Worm (Caenorhabditis elegans) whole organism, L1 larva: Measurements from ENCODE around the gene F28B12.1.

ENCODE experiments used
- C16A3.4 ChIP-seq: fragments of 150-350 bp; optimal IDR thresholded peaks from 2 replicates; lab custom pipeline; 2014; ENCODE audit warnings: missing biosample characterization, missing genetic modification characterization
- blmp-1 ChIP-seq: fragments of 150-350 bp; optimal IDR thresholded peaks from 2 replicates; lab custom pipeline; 2014; ENCODE audit warnings: missing biosample characterization, missing genetic modification characterization
- ceh-8 ChIP-seq: fragments of 200-800 bp; sonication (Bioruptor generic); optimal IDR thresholded peaks from 2 replicates; lab custom pipeline; 2018; ENCODE audit warnings: mild to moderate bottlenecking, missing genetic modification characterization, moderate library complexity, missing compliant biosample characterization
- dpl-1 ChIP-seq, 3 experiments: fragments of 150-350 bp in 2 of 3; sonication (generic microtip) in 1 of 3; optimal IDR thresholded peaks; 2 replicates each; lab custom pipeline; 2014 to 2017; ENCODE audit warnings: missing biosample characterization in 3 of 3, missing genetic modification characterization in 3 of 3, missing genetic modification reagents in 3 of 3
- dsc-1 ChIP-seq: sonication (generic microtip); optimal IDR thresholded peaks from 2 replicates; lab custom pipeline; 2016; ENCODE audit warnings: mild to moderate bottlenecking, missing genetic modification characterization, missing compliant biosample characterization
- efl-1 ChIP-seq, 4 experiments: fragments of 150-350 bp; optimal IDR thresholded peaks in 3 of 4; peaks in 1 of 4; 1 replicate in 1 of 4; 2 replicates in 3 of 4; lab custom pipeline; 2014; ENCODE audit warnings: missing biosample characterization in 2 of 4, missing genetic modification characterization in 2 of 4, missing genetic modification reagents in 2 of 4
- egl-13 ChIP-seq: sonication (generic microtip); optimal IDR thresholded peaks from 2 replicates; lab custom pipeline; 2016; ENCODE audit warnings: missing genotype, missing genetic modification reagents, missing genetic modification characterization, missing compliant biosample characterization
- elt-2 ChIP-seq: sonication (generic microtip); optimal IDR thresholded peaks from 2 replicates; lab custom pipeline; 2016; ENCODE audit warnings: missing genetic modification characterization, mild to moderate bottlenecking, inconsistent platforms, missing compliant biosample characterization, missing genetic modification reagents
- elt-3 ChIP-seq, 6 experiments: fragments of 150-350 bp in 1 of 6; sonication (generic microtip); optimal IDR thresholded peaks; 2 replicates each; lab custom pipeline; 2017 to 2018; ENCODE audit warnings: missing biosample characterization in 6 of 6, missing genetic modification characterization in 6 of 6, inconsistent platforms in 1 of 6
- ets-5 ChIP-seq: fragments of 200-800 bp; sonication (Bioruptor generic); IDR thresholded peaks from 2 replicates; pipeline ENCODE4 v1.3.6; 2022; ENCODE audit warnings: missing genetic modification characterization, missing compliant biosample characterization
- grh-1 ChIP-seq: fragments of 200-800 bp; sonication (Bioruptor generic); IDR thresholded peaks from 2 replicates; pipeline ENCODE4 v1.3.6; 2022; ENCODE audit warnings: missing genetic modification reagents, missing genetic modification characterization, missing compliant biosample characterization
- hlh-4 ChIP-seq: sonication (generic microtip); optimal IDR thresholded peaks from 2 replicates; lab custom pipeline; 2016; ENCODE audit warnings: mild to moderate bottlenecking, missing genetic modification characterization, missing compliant biosample characterization
- lin-14 ChIP-seq: fragments of 200-800 bp; sonication (Bioruptor generic); optimal IDR thresholded peaks from 2 replicates; lab custom pipeline; 2018; ENCODE audit warnings: mild to moderate bottlenecking, missing genetic modification characterization, moderate library complexity, missing compliant biosample characterization
- lin-15B ChIP-seq: fragments of 150-350 bp; sonication (generic microtip); optimal IDR thresholded peaks from 3 replicates; lab custom pipeline; 2014; ENCODE audit warnings: missing biosample characterization, missing genetic modification characterization
- lin-35 ChIP-seq, 2 experiments: fragments of 150-350 bp; optimal IDR thresholded peaks; 2 replicates each; lab custom pipeline; 2014; ENCODE audit warnings: missing biosample characterization in 2 of 2, missing genetic modification characterization in 2 of 2, missing genetic modification reagents in 2 of 2
- lin-39 ChIP-seq: fragments of 150-350 bp; optimal IDR thresholded peaks from 2 replicates; lab custom pipeline; 2014; ENCODE audit warnings: missing biosample characterization, missing genetic modification reagents, missing genetic modification characterization
- lsy-2 ChIP-seq, 2 experiments: fragments of 150-350 bp; optimal IDR thresholded peaks; 2 replicates each; lab custom pipeline; 2014; ENCODE audit warnings: missing biosample characterization in 2 of 2, missing genetic modification characterization in 2 of 2
- mab-9 ChIP-seq: fragments of 200-800 bp; sonication (Bioruptor generic); IDR thresholded peaks from 2 replicates; pipeline ENCODE4 v1.3.6; 2022; ENCODE audit warnings: missing genetic modification reagents, missing genetic modification characterization, missing compliant biosample characterization
- mdl-1 ChIP-seq, 2 experiments: fragments of 150-350 bp; optimal IDR thresholded peaks; 2 replicates each; lab custom pipeline; 2014 to 2017; ENCODE audit warnings: missing biosample characterization in 2 of 2, missing genetic modification characterization in 2 of 2, inconsistent platforms in 1 of 2
- mep-1 ChIP-seq: fragments of 150-350 bp; optimal IDR thresholded peaks from 2 replicates; lab custom pipeline; 2014; ENCODE audit warnings: missing biosample characterization, missing genetic modification characterization
- nhr-19 ChIP-seq: fragments of 200-800 bp; sonication (Bioruptor generic); conservative IDR thresholded peaks from 2 replicates; pipeline ENCODE4 v1.3.6; 2022; ENCODE audit warnings: missing genetic modification characterization, missing compliant biosample characterization
- nhr-20 ChIP-seq: sonication (generic microtip); optimal IDR thresholded peaks from 2 replicates; lab custom pipeline; 2016; ENCODE audit warnings: mild to moderate bottlenecking, missing genetic modification characterization, missing compliant biosample characterization
- nhr-237 ChIP-seq: fragments of 150-350 bp; optimal IDR thresholded peaks from 2 replicates; lab custom pipeline; 2014; ENCODE audit warnings: missing biosample characterization, missing genetic modification characterization
- nhr-47 ChIP-seq: sonication (generic microtip); optimal IDR thresholded peaks from 2 replicates; lab custom pipeline; 2016; ENCODE audit warnings: mild to moderate bottlenecking, missing genetic modification characterization, moderate library complexity, missing compliant biosample characterization
- nhr-71 ChIP-seq: sonication (generic microtip); optimal IDR thresholded peaks from 2 replicates; lab custom pipeline; 2016; ENCODE audit warnings: mild to moderate bottlenecking, missing genetic modification characterization, moderate library complexity, missing compliant biosample characterization
- nhr-85 ChIP-seq: sonication (generic microtip); peaks from one replicate; lab custom pipeline; 2016; ENCODE audit warnings: missing genetic modification characterization, inconsistent platforms, missing compliant biosample characterization
- nhr-90 ChIP-seq: sonication (generic microtip); optimal IDR thresholded peaks from 2 replicates; lab custom pipeline; 2016; ENCODE audit warnings: mild to moderate bottlenecking, missing genetic modification characterization, missing compliant biosample characterization; ENCODE audit not compliant: poor library complexity
- rnt-1 ChIP-seq: sonication (generic microtip); optimal IDR thresholded peaks from 2 replicates; lab custom pipeline; 2016; ENCODE audit warnings: mild to moderate bottlenecking, missing genetic modification characterization, moderate library complexity, missing compliant biosample characterization
- snu-23 ChIP-seq: sonication (generic microtip); optimal IDR thresholded peaks from 2 replicates; lab custom pipeline; 2016; ENCODE audit warnings: missing genetic modification characterization, missing compliant biosample characterization
- sox-4 ChIP-seq: sonication (generic microtip); optimal IDR thresholded peaks from 2 replicates; lab custom pipeline; 2016; ENCODE audit warnings: missing genetic modification characterization, missing compliant biosample characterization
- sptf-1 ChIP-seq: fragments of 150-350 bp; optimal IDR thresholded peaks from 2 replicates; lab custom pipeline; 2014; ENCODE audit warnings: missing biosample characterization, missing genetic modification characterization
- tbx-2 ChIP-seq: sonication (generic microtip); optimal IDR thresholded peaks from 2 replicates; lab custom pipeline; 2016; ENCODE audit warnings: missing genetic modification characterization, missing compliant biosample characterization
- tlp-1 ChIP-seq: fragments of 150-350 bp; optimal IDR thresholded peaks from 2 replicates; lab custom pipeline; 2014; ENCODE audit warnings: missing biosample characterization, missing genetic modification characterization
- unc-130 ChIP-seq: fragments of 150-350 bp; optimal IDR thresholded peaks from 2 replicates; lab custom pipeline; 2017; ENCODE audit warnings: missing biosample characterization, missing genetic modification characterization, inconsistent platforms
- unc-86 ChIP-seq: sonication (generic microtip); optimal IDR thresholded peaks from 2 replicates; lab custom pipeline; 2016; ENCODE audit warnings: missing genetic modification characterization, missing compliant biosample characterization
- ztf-4 ChIP-seq: fragments of 150-350 bp; optimal IDR thresholded peaks from 2 replicates; lab custom pipeline; 2014; ENCODE audit warnings: missing biosample characterization, missing genetic modification characterization

The F28B12.1 gene

ce11 chrII:5931109-5931508 is 11.6 kb upstream of the F28B12.1 start (continued):
- TF ChIP-seq sox-4 (tag; lab: Kevin White, UChicago) (no peak), nhr-47 (tag; lab: Kevin White, UChicago) (no peak), dpl-1 (GFP tag; optimal IDR thresholded peaks at IDR 0.05; lab: Kevin White, UChicago) (peak in 1 of 3 experiments; percentile 1)

- TF ChIP-seq lin-15B (tag; lab: Kevin White, UChicago) (no peak), lin-14 (GFP tag; lab: Kevin White, UChicago) (peak; percentile 81), mab-9 (GFP tag; lab: Robert Waterston, UW) (no peak), nhr-237 (tag; lab: Kevin White, UChicago) (no peak), tbx-2 (peak; percentile 26), sptf-1 (tag; lab: Kevin White, UChicago) (no peak), elt-3 (tag; optimal IDR thresholded peaks at IDR 0.05; lab: Kevin White, UChicago) (peak in 1 of 6 experiments; percentile 48), dsc-1 (no peak), rnt-1 (tag; lab: Kevin White, UChicago) (peak; percentile 76), egl-13 (tag; lab: Kevin White, UChicago) (no peak), ceh-8 (GFP tag; lab: Kevin White, UChicago) (no peak), nhr-20 (tag; lab: Kevin White, UChicago) (peak; percentile 67), efl-1 (optimal IDR thresholded peaks at IDR 0.05; lab: Kevin White, UChicago) (no peak), efl-1 (GFP tag; optimal IDR thresholded peaks at IDR 0.05 in 1 of 2; lab: Kevin White, UChicago) (peak in 1 of 2 experiments; percentile 82), unc-130 (tag; lab: Kevin White, UChicago) (peak; percentile 54), nhr-47 (tag; lab: Kevin White, UChicago) (peak; percentile 29), blmp-1 (peak; percentile 85), grh-1 (GFP tag; lab: Robert Waterston, UW) (no peak), ztf-4 (peak; percentile 49), nhr-71 (tag; lab: Kevin White, UChicago) (peak; percentile 84), nhr-90 (tag; lab: Kevin White, UChicago) (peak; percentile 14), elt-2 (peak; percentile 60), C16A3.4 (tag; lab: Kevin White, UChicago) (peak; percentile 35), nhr-85 (peak; percentile 74), snu-23 (GFP tag; lab: Kevin White, UChicago) (peak; percentile 47), lin-35 (GFP tag; optimal IDR thresholded peaks at IDR 0.05; lab: Kevin White, UChicago) (peak in 1 of 2 experiments; percentile 16), hlh-4 (tag; lab: Kevin White, UChicago) (no peak), unc-86 (tag; lab: Kevin White, UChicago) (no peak), mdl-1 (tag; optimal IDR thresholded peaks at IDR 0.05; lab: Kevin White, UChicago) (peak in 1 of 2 experiments; percentile 34), tlp-1 (tag; lab: Kevin White, UChicago) (no peak), nhr-19 (GFP tag; lab: Robert Waterston, UW) (peak; percentile 65), mep-1 (peak; percentile 9), lsy-2 (tag; optimal IDR thresholded peaks at IDR 0.05; lab: Kevin White, UChicago) (peak; percentile 37 to 65), lin-39 (peak; percentile 77)
- TF ChIP-seq, all 84 proteins: peak for 22
These were observed 10.6 kb upstream of the F28B12.1 start for ce11 chrII:5931904-5932764.

DNA sequence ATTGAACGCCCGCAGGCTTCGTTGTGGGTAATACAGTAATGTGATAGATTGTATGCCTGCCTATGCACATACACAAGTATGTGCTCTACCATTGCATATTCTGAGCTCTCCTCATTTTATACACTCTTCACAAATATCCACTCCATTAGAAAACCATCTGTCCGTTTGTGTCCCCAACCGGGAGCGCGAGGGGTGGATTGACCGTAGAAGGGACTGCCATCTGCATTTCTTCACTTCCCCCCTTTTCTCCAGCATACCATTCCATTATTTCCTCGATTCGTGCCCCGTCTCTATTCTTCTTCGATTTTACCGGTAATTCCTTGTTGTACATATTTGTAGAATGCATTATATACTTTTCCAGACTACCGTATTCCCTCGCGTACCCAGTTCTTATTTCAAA is 9.6 kb upstream of the F28B12.1 start:
- TF ChIP-seq efl-1 (optimal IDR thresholded peaks at IDR 0.05; lab: Kevin White, UChicago) (no peak), efl-1 (GFP tag; optimal IDR thresholded peaks at IDR 0.05 in 1 of 2; lab: Kevin White, UChicago) (peak in 1 of 2 experiments; percentile 10), nhr-85 (peak; percentile 70), ets-5 (no peak)
